Worm (Caenorhabditis elegans): ENCODE measurements around the gene F16B12.6.

- TF ChIP-seq him-1 (tag; optimal IDR thresholded peaks at IDR 0.05) (no peak), W03F9.2 (tag; optimal IDR thresholded peaks at IDR 0.05) (no peak), dao-5 (tag; optimal IDR thresholded peaks at IDR 0.05) (no peak)
Measured at ce11 chrX:14113347-14113746, 11.2 kb downstream of the F16B12.6 start, which contains the start of gene nhr-281.
